Fruit fly (Drosophila melanogaster) whole organism, embryonic: Measurements from ENCODE around the gene CG42445.

Experiments used
- Abd-B ChIP-seq: fragments of 200-800 bp; sonication (Bioruptor generic); optimal IDR thresholded peaks from 2 replicates; lab custom pipeline; 2018; ENCODE audit warnings: missing biosample characterization, mild to moderate bottlenecking, missing genetic modification characterization, moderate library complexity
- Adf1 ChIP-seq: fragments of 200-800 bp; sonication (Bioruptor generic); IDR thresholded peaks from 2 replicates; pipeline ENCODE4 v1.3.6; 2022; ENCODE audit warnings: missing biosample characterization, missing genetic modification characterization
- Antp ChIP-seq: fragments of 200-800 bp; sonication (Bioruptor generic); optimal IDR thresholded peaks from 3 replicates; lab custom pipeline; 2016; ENCODE audit warnings: missing biosample characterization, missing genetic modification characterization
- B-H1 ChIP-seq: fragments of 200-800 bp; sonication (Bioruptor generic); IDR thresholded peaks from 3 replicates; pipeline ENCODE4 v1.3.6; 2022; ENCODE audit warnings: missing biosample characterization, missing genetic modification characterization
- CG10321 ChIP-seq: fragments of 200-800 bp; sonication (Bioruptor generic); IDR thresholded peaks from 2 replicates; pipeline ENCODE4 v1.3.6; 2022; ENCODE audit warnings: missing biosample characterization, missing genetic modification characterization
- CG11247 ChIP-seq: fragments of 200-800 bp; sonication (Bioruptor generic); IDR thresholded peaks from 2 replicates; pipeline ENCODE4 v1.3.6; 2022; ENCODE audit warnings: missing biosample characterization, missing genetic modification characterization
- CG11560 ChIP-seq: fragments of 200-800 bp; sonication (Bioruptor generic); IDR thresholded peaks from 3 replicates; pipeline ENCODE4 v1.3.6; 2022; ENCODE audit warnings: missing biosample characterization, missing genetic modification characterization
- CG13424 ChIP-seq: fragments of 200-800 bp; sonication (Bioruptor generic); optimal IDR thresholded peaks from 2 replicates; lab custom pipeline; 2019; ENCODE audit warnings: missing biosample characterization, mild to moderate bottlenecking, missing genetic modification characterization, moderate library complexity
- CG31224 ChIP-seq: fragments of 200-800 bp; sonication (Bioruptor generic); IDR thresholded peaks from 2 replicates; pipeline ENCODE4 v1.3.6; 2022; ENCODE audit warnings: missing biosample characterization, missing genetic modification characterization
- CG34422 ChIP-seq: fragments of 200-800 bp; sonication (Bioruptor generic); IDR thresholded peaks from 3 replicates; pipeline ENCODE4 v1.3.6; 2022; ENCODE audit warnings: missing biosample characterization, missing genetic modification characterization
- CG3838 ChIP-seq: fragments of 200-800 bp; sonication (Bioruptor generic); optimal IDR thresholded peaks from 3 replicates; lab custom pipeline; 2016; ENCODE audit warnings: missing biosample characterization, missing genetic modification characterization
- CG6689 ChIP-seq: fragments of 200-800 bp; sonication (Bioruptor generic); IDR thresholded peaks from 2 replicates; pipeline ENCODE4 v1.3.6; 2022; ENCODE audit warnings: missing biosample characterization, missing genetic modification characterization
- CG8359 ChIP-seq: fragments of 200-800 bp; sonication (Bioruptor generic); optimal IDR thresholded peaks from 2 replicates; lab custom pipeline; 2017; ENCODE audit warnings: missing biosample characterization, mild to moderate bottlenecking, missing genetic modification characterization, borderline replicate concordance
- CG9215 ChIP-seq: fragments of 200-800 bp; sonication (Bioruptor generic); IDR thresholded peaks from 2 replicates; pipeline ENCODE4 v1.3.6; 2022; ENCODE audit warnings: missing biosample characterization, missing genetic modification characterization
- CG9727 ChIP-seq: fragments of 200-800 bp; sonication (Bioruptor generic); optimal IDR thresholded peaks from 3 replicates; lab custom pipeline; 2017; ENCODE audit warnings: missing biosample characterization, mild to moderate bottlenecking, missing genetic modification characterization
- CHES-1-like ChIP-seq: fragments of 200-800 bp; sonication (Bioruptor generic); optimal IDR thresholded peaks from 2 replicates; lab custom pipeline; 2016; ENCODE audit warnings: missing biosample characterization, missing genetic modification characterization
- D19B ChIP-seq: fragments of 200-800 bp; sonication (Bioruptor generic); optimal IDR thresholded peaks from 2 replicates; lab custom pipeline; 2017; ENCODE audit warnings: missing biosample characterization, mild to moderate bottlenecking, missing genetic modification characterization
- Dbx ChIP-seq: fragments of 200-800 bp; sonication (Bioruptor generic); IDR thresholded peaks from 3 replicates; pipeline ENCODE4 v1.3.6; 2022; ENCODE audit warnings: missing biosample characterization, missing genetic modification characterization
- Dll ChIP-seq: fragments of 200-800 bp; sonication (Bioruptor generic); IDR thresholded peaks from 4 replicates; pipeline ENCODE4 v1.3.6; 2022; ENCODE audit warnings: missing biosample characterization, missing genetic modification characterization; ENCODE audit not compliant: partially characterized antibody
- Doc3 ChIP-seq: fragments of 200-800 bp; sonication (Bioruptor generic); IDR thresholded peaks from 3 replicates; pipeline ENCODE4 v1.3.6; 2022; ENCODE audit warnings: missing biosample characterization, missing genetic modification characterization; ENCODE audit not compliant: partially characterized antibody
- Dref ChIP-seq: fragments of 200-800 bp; sonication (Bioruptor generic); IDR thresholded peaks from 2 replicates; pipeline ENCODE4 v1.3.6; 2022; ENCODE audit warnings: missing biosample characterization, missing genetic modification characterization
- E2f1 ChIP-seq: fragments of 200-800 bp; sonication (Bioruptor generic); IDR thresholded peaks from 2 replicates; pipeline ENCODE4 v1.3.6; 2022; ENCODE audit warnings: missing biosample characterization, missing genetic modification characterization
- H15 ChIP-seq: fragments of 200-800 bp; sonication (Bioruptor generic); IDR thresholded peaks from 3 replicates; pipeline ENCODE4 v1.3.6; 2022; ENCODE audit warnings: missing biosample characterization, missing genetic modification characterization
- Hey ChIP-seq: fragments of 200-800 bp; sonication (Bioruptor generic); optimal IDR thresholded peaks from 3 replicates; lab custom pipeline; 2018; ENCODE audit warnings: missing biosample characterization, mild to moderate bottlenecking, missing genetic modification characterization
- Kr ChIP-seq: fragments of 200-800 bp; sonication (Bioruptor generic); optimal IDR thresholded peaks from 2 replicates; lab custom pipeline; 2017; ENCODE audit warnings: missing biosample characterization, mild to moderate bottlenecking, missing genetic modification characterization
- NC2α ChIP-seq: fragments of 200-800 bp; sonication (Bioruptor generic); optimal IDR thresholded peaks from 2 replicates; lab custom pipeline; 2016; ENCODE audit warnings: missing biosample characterization, missing genetic modification characterization
- Oaz ChIP-seq: fragments of 200-800 bp; sonication (Bioruptor generic); IDR thresholded peaks from 2 replicates; pipeline ENCODE4 v1.3.6; 2022; ENCODE audit warnings: missing biosample characterization, missing genetic modification characterization
- Sry-β ChIP-seq: fragments of 200-800 bp; sonication (Bioruptor generic); optimal IDR thresholded peaks from 2 replicates; lab custom pipeline; 2018; ENCODE audit warnings: missing biosample characterization, mild to moderate bottlenecking, missing genetic modification characterization, moderate library complexity
- Ssrp ChIP-seq: fragments of 200-800 bp; sonication (Bioruptor generic); optimal IDR thresholded peaks from 2 replicates; lab custom pipeline; 2018; ENCODE audit warnings: missing biosample characterization, mild to moderate bottlenecking, missing genetic modification characterization, moderate library complexity
- Tbp ChIP-seq: fragments of >200 bp; optimal IDR thresholded peaks from 2 replicates; lab custom pipeline; 2018; ENCODE audit warnings: missing biosample characterization, missing genetic modification characterization
- ase ChIP-seq: fragments of 200-800 bp; sonication (Bioruptor generic); IDR thresholded peaks from 3 replicates; pipeline ENCODE4 v1.3.6; 2022; ENCODE audit warnings: missing biosample characterization, missing genetic modification characterization
- bcd ChIP-seq: fragments of 200-800 bp; sonication (Bioruptor generic); optimal IDR thresholded peaks from 2 replicates; lab custom pipeline; 2017; ENCODE audit warnings: missing biosample characterization, mild to moderate bottlenecking, missing genetic modification characterization
- br ChIP-seq: fragments of >200 bp; optimal IDR thresholded peaks from 2 replicates; lab custom pipeline; 2017
- cg ChIP-seq: fragments of 200-800 bp; sonication (Bioruptor generic); optimal IDR thresholded peaks from 3 replicates; lab custom pipeline; 2019; ENCODE audit warnings: missing biosample characterization, mild to moderate bottlenecking, missing genetic modification characterization, moderate library complexity
- chif ChIP-seq, 2 experiments: fragments of 200-800 bp; sonication (Bioruptor generic); optimal IDR thresholded peaks; 3 replicates each; lab custom pipeline; 2016; ENCODE audit warnings: missing biosample characterization in 2 of 2, missing genetic modification characterization in 2 of 2
- dimm ChIP-seq: fragments of 200-800 bp; sonication (Bioruptor generic); IDR thresholded peaks from 2 replicates; pipeline ENCODE4 v1.3.6; 2022; ENCODE audit warnings: missing biosample characterization, missing genetic modification characterization
- gt ChIP-seq: fragments of 200-800 bp; sonication (Bioruptor generic); IDR thresholded peaks from 2 replicates; pipeline ENCODE4 v1.3.6; 2022; ENCODE audit warnings: missing biosample characterization, missing genetic modification characterization
- h ChIP-seq: fragments of >200 bp; optimal IDR thresholded peaks from 2 replicates; lab custom pipeline; 2017
- her ChIP-seq: fragments of 200-800 bp; sonication (Bioruptor generic); optimal IDR thresholded peaks from 2 replicates; lab custom pipeline; 2016; ENCODE audit warnings: missing biosample characterization, missing genetic modification characterization
- inv ChIP-seq: fragments of 200-800 bp; sonication (Bioruptor generic); IDR thresholded peaks from 2 replicates; pipeline ENCODE4 v1.3.6; 2022; ENCODE audit warnings: missing biosample characterization, missing genetic modification characterization; ENCODE audit not compliant: partially characterized antibody
- jing ChIP-seq: fragments of 200-800 bp; sonication (Bioruptor generic); optimal IDR thresholded peaks from 2 replicates; lab custom pipeline; 2018; ENCODE audit warnings: missing biosample characterization, mild to moderate bottlenecking, missing genetic modification characterization
- nerfin-1 ChIP-seq: fragments of 200-800 bp; sonication (Bioruptor generic); optimal IDR thresholded peaks from 3 replicates; lab custom pipeline; 2019; ENCODE audit warnings: missing biosample characterization, mild to moderate bottlenecking, missing genetic modification characterization, moderate library complexity
- onecut ChIP-seq: fragments of 200-800 bp; sonication (Bioruptor generic); IDR thresholded peaks from 2 replicates; pipeline ENCODE4 v1.3.6; 2022; ENCODE audit warnings: missing biosample characterization, missing genetic modification characterization
- org-1 ChIP-seq: fragments of 200-800 bp; sonication (Bioruptor generic); optimal IDR thresholded peaks from 2 replicates; lab custom pipeline; 2017; ENCODE audit warnings: missing biosample characterization, missing genetic modification characterization
- ro ChIP-seq: fragments of 200-800 bp; sonication (Bioruptor generic); IDR thresholded peaks from 2 replicates; pipeline ENCODE4 v1.3.6; 2022; ENCODE audit warnings: missing biosample characterization, missing genetic modification characterization
- run ChIP-seq: fragments of 200-800 bp; sonication (Bioruptor generic); optimal IDR thresholded peaks from 3 replicates; lab custom pipeline; 2018; ENCODE audit warnings: missing biosample characterization, mild to moderate bottlenecking, missing genetic modification characterization
- seq ChIP-seq: fragments of 200-800 bp; sonication (Bioruptor generic); IDR thresholded peaks from 2 replicates; pipeline ENCODE4 v1.3.6; 2022; ENCODE audit warnings: missing biosample characterization, missing genetic modification characterization
- sima ChIP-seq: fragments of 200-800 bp; sonication (Bioruptor generic); optimal IDR thresholded peaks from 2 replicates; lab custom pipeline; 2016; ENCODE audit warnings: missing biosample characterization, missing genetic modification characterization
- sisA ChIP-seq: fragments of 200-800 bp; sonication (Bioruptor generic); IDR thresholded peaks from 2 replicates; pipeline ENCODE4 v1.3.6; 2022; ENCODE audit warnings: missing biosample characterization, missing genetic modification characterization
- so ChIP-seq: fragments of 200-800 bp; sonication (Bioruptor generic); IDR thresholded peaks from 3 replicates; pipeline ENCODE4 v1.3.6; 2022; ENCODE audit warnings: missing biosample characterization, missing genetic modification characterization
- sqz ChIP-seq: fragments of 200-800 bp; sonication (Bioruptor generic); optimal IDR thresholded peaks from 3 replicates; lab custom pipeline; 2018; ENCODE audit warnings: missing biosample characterization, mild to moderate bottlenecking, missing genetic modification characterization
- toy ChIP-seq: fragments of 200-800 bp; sonication (Bioruptor generic); IDR thresholded peaks from 2 replicates; pipeline ENCODE4 v1.3.6; 2022; ENCODE audit warnings: missing biosample characterization, missing genetic modification characterization

The CG42445 gene

DNA sequence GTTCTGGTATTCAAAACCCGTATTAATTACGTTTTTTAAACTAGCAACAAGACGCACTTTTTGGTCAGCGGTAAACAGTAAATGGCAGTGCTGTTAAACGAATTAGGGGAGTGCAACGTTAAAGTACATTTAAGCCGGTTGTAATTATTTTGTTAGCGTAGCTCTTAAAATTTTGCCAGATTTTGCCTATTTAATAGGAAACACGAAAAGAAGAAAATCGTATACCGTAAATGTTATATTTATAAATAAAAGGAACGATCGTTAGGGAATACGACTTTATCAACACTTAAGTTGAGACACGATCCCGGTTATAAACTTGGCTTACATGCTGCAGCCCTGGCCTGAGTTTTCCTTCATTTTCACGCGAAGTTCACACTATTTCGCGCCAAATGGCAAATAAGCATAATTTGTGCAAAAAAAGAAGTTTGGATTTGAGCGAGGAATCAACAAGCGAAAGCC is 21.2 kb downstream of the CG42445 start, which contains the start of the genes Setx and mus301 (continued):
- TF ChIP-seq CG13424 (tag; lab: Kevin White, UChicago) (peak; percentile 79), CG31224 (GFP tag; lab: Robert Waterston, UW) (peak; percentile 52; the same call in 1 of the 2 replicates), her (GFP tag; lab: Kevin White, UChicago) (peak; percentile 36), CG9215 (GFP tag; lab: Robert Waterston, UW) (peak; percentile 80), so (GFP tag; lab: Robert Waterston, UW) (no peak; the same call in 2 of the 3 replicates), Ssrp (peak; percentile 72), cg (GFP tag; lab: Kevin White, UChicago) (no peak), Tbp (no peak), CG3838 (GFP tag; lab: Kevin White, UChicago) (peak; percentile 62), sqz (GFP tag; lab: Kevin White, UChicago) (no peak), CG11560 (tag; lab: Robert Waterston, UW) (peak; percentile 60; the same call in 1 of the 3 replicates), H15 (peak; percentile 65; the same call in 1 of the 3 replicates), Hey (tag; lab: Kevin White, UChicago) (no peak), Sry-β (GFP tag; lab: Kevin White, UChicago) (no peak), CG11247 (GFP tag; lab: Robert Waterston, UW) (peak; percentile 67), chif (GFP tag; optimal IDR thresholded peaks at IDR 0.05; lab: Kevin White, UChicago) (peak; percentile 61 to 86), jing (peak; percentile 25), CG6689 (peak; percentile 58; the same call in 1 of the 2 replicates), Dref (GFP tag; lab: Robert Waterston, UW) (peak; percentile 48), run (tag; lab: Kevin White, UChicago) (no peak), ase (GFP tag; lab: Robert Waterston, UW) (peak; percentile 46; the same call in 2 of the 3 replicates), ro (0 out of 2 replicates have a peak, but pooled peaks have one; percentile 40), NC2α (GFP tag; lab: Kevin White, UChicago) (peak; percentile 30), CG8359 (GFP tag; lab: Kevin White, UChicago) (no peak), Antp (peak; percentile 77), CHES-1-like (GFP tag; lab: Kevin White, UChicago) (peak; percentile 85), CG9727 (GFP tag; lab: Kevin White, UChicago) (peak; percentile 82), Dbx (peak; percentile 88), Adf1 (GFP tag; lab: Robert Waterston, UW) (peak; percentile 41), gt (GFP tag; lab: Robert Waterston, UW) (no peak), seq (GFP tag; lab: Robert Waterston, UW) (no peak), Abd-B (peak; percentile 89), B-H1 (GFP tag; lab: Robert Waterston, UW) (peak; percentile 58; the same call in 2 of the 3 replicates), toy (GFP tag; lab: Robert Waterston, UW) (no peak), sisA (peak; percentile 78), nerfin-1 (tag; lab: Kevin White, UChicago) (peak; percentile 62), br (lab: Kevin White, UChicago) (no peak), h (no peak), Dll (GFP tag; lab: Robert Waterston, UW) (0 out of 4 replicates have a peak, but pooled peaks have one; percentile 37), dimm (GFP tag; lab: Robert Waterston, UW) (no peak), D19B (no peak), E2f1 (GFP tag; lab: Robert Waterston, UW) (peak; percentile 79), CG34422 (GFP tag; lab: Robert Waterston, UW) (peak; percentile 63; the same call in 2 of the 3 replicates), CG10321 (GFP tag; lab: Robert Waterston, UW) (0 out of 2 replicates have a peak, but pooled peaks have one; percentile 35), Kr (no peak), Doc3 (no peak), sima (peak; percentile 52), onecut (GFP tag; lab: Robert Waterston, UW) (no peak; the same call in 1 of the 2 replicates), bcd (GFP tag; lab: Kevin White, UChicago) (peak; percentile 81), Oaz (GFP tag; lab: Robert Waterston, UW) (0 out of 2 replicates have a peak, but pooled peaks have one; percentile 20), org-1 (GFP tag; lab: Kevin White, UChicago) (peak; percentile 5), inv (no peak; the same call in 1 of the 2 replicates)
